Worm (Caenorhabditis elegans) whole organism, late embryonic: Measurements from ENCODE around the gene T01G1.2.

Experiments used
- F13H6.1 ChIP-seq: sonication (generic microtip); optimal IDR thresholded peaks from 2 replicates; lab custom pipeline; 2016; ENCODE audit warnings: missing genetic modification characterization, missing compliant biosample characterization
- K02D7.2 ChIP-seq: sonication (generic microtip); optimal IDR thresholded peaks from 2 replicates; lab custom pipeline; 2017; ENCODE audit warnings: mild to moderate bottlenecking, missing genetic modification characterization, missing compliant biosample characterization
- K09A11.1 ChIP-seq: sonication (generic microtip); optimal IDR thresholded peaks from 2 replicates; lab custom pipeline; 2017; ENCODE audit warnings: antibody characterized with exemption, mild to moderate bottlenecking, missing genetic modification characterization, missing compliant biosample characterization; ENCODE audit not compliant: insufficient read depth
- Y22D7AL.16 ChIP-seq: sonication (generic microtip); optimal IDR thresholded peaks from 2 replicates; lab custom pipeline; 2016; ENCODE audit warnings: missing genetic modification characterization, missing compliant biosample characterization
- ama-1 ChIP-seq: fragments of 150-350 bp; optimal IDR thresholded peaks from 2 replicates; lab custom pipeline; 2014
- ceh-14 ChIP-seq: sonication (generic microtip); optimal IDR thresholded peaks from 2 replicates; lab custom pipeline; 2016; ENCODE audit warnings: missing genotype, missing genetic modification characterization, missing compliant biosample characterization
- ceh-18 ChIP-seq: sonication (generic microtip); optimal IDR thresholded peaks from 2 replicates; lab custom pipeline; 2016; ENCODE audit warnings: missing genetic modification characterization, missing compliant biosample characterization
- ceh-19 ChIP-seq: fragments of 200-800 bp; sonication (Bioruptor generic); optimal IDR thresholded peaks from 2 replicates; lab custom pipeline; 2018; ENCODE audit warnings: mild to moderate bottlenecking, missing genetic modification characterization, missing compliant biosample characterization
- ceh-2 ChIP-seq: sonication (generic microtip); optimal IDR thresholded peaks from 2 replicates; lab custom pipeline; 2016; ENCODE audit warnings: missing genotype, missing genetic modification characterization, missing compliant biosample characterization
- ceh-22 ChIP-seq: sonication (generic microtip); optimal IDR thresholded peaks from 2 replicates; lab custom pipeline; 2017; ENCODE audit warnings: missing biosample characterization, missing genetic modification characterization
- ceh-24 ChIP-seq: sonication (generic microtip); optimal IDR thresholded peaks from 2 replicates; lab custom pipeline; 2016; ENCODE audit warnings: mild to moderate bottlenecking, missing genetic modification characterization, missing compliant biosample characterization
- ceh-45 ChIP-seq: fragments of 200-800 bp; sonication (Bioruptor generic); IDR thresholded peaks from 2 replicates; pipeline ENCODE4 v1.3.6; 2022; ENCODE audit warnings: missing genetic modification reagents, missing genetic modification characterization, missing compliant biosample characterization
- ceh-48 ChIP-seq: sonication (generic microtip); optimal IDR thresholded peaks from 2 replicates; lab custom pipeline; 2016; ENCODE audit warnings: missing genetic modification characterization, inconsistent platforms, missing compliant biosample characterization
- ceh-6 ChIP-seq: fragments of 200-800 bp; sonication (Bioruptor generic); optimal IDR thresholded peaks from 2 replicates; lab custom pipeline; 2018; ENCODE audit warnings: mild to moderate bottlenecking, missing genetic modification characterization, missing compliant biosample characterization
- che-1 ChIP-seq: sonication (generic microtip); optimal IDR thresholded peaks from 2 replicates; lab custom pipeline; 2016; ENCODE audit warnings: mild to moderate bottlenecking, missing genetic modification characterization, missing compliant biosample characterization
- dve-1 ChIP-seq: sonication (generic microtip); optimal IDR thresholded peaks from 2 replicates; lab custom pipeline; 2017; ENCODE audit warnings: antibody characterized with exemption, mild to moderate bottlenecking, missing genetic modification characterization, missing compliant biosample characterization
- elt-4 ChIP-seq: sonication (generic microtip); optimal IDR thresholded peaks from 2 replicates; lab custom pipeline; 2016; ENCODE audit warnings: missing genetic modification characterization, missing compliant biosample characterization
- ets-4 ChIP-seq: sonication (generic microtip); optimal IDR thresholded peaks from 2 replicates; lab custom pipeline; 2016; ENCODE audit warnings: missing genetic modification characterization, missing compliant biosample characterization
- fax-1 ChIP-seq: sonication (generic microtip); optimal IDR thresholded peaks from 2 replicates; lab custom pipeline; 2016; ENCODE audit warnings: missing genotype, missing genetic modification characterization, missing compliant biosample characterization
- fkh-10 ChIP-seq: fragments of 150-350 bp; optimal IDR thresholded peaks from 2 replicates; lab custom pipeline; 2014; ENCODE audit warnings: missing biosample characterization, missing genetic modification reagents, missing genetic modification characterization
- hlh-13 ChIP-seq: fragments of 200-800 bp; sonication (Bioruptor generic); optimal IDR thresholded peaks from 2 replicates; lab custom pipeline; 2018; ENCODE audit warnings: mild to moderate bottlenecking, missing genetic modification characterization, missing compliant biosample characterization
- hlh-30 ChIP-seq: sonication (generic microtip); optimal IDR thresholded peaks from 2 replicates; lab custom pipeline; 2017; ENCODE audit warnings: antibody characterized with exemption, missing genetic modification characterization, missing compliant biosample characterization; ENCODE audit not compliant: insufficient read depth
- hlh-8 ChIP-seq: sonication (generic microtip); optimal IDR thresholded peaks from 2 replicates; lab custom pipeline; 2016; ENCODE audit warnings: missing genotype, missing genetic modification characterization, missing compliant biosample characterization
- mec-3 ChIP-seq: sonication (generic microtip); optimal IDR thresholded peaks from 2 replicates; lab custom pipeline; 2016; ENCODE audit warnings: borderline replicate concordance, missing genetic modification characterization, missing compliant biosample characterization
- nhr-11 ChIP-seq: fragments of 150-350 bp; optimal IDR thresholded peaks from 2 replicates; lab custom pipeline; 2014; ENCODE audit warnings: missing biosample characterization, missing genetic modification characterization
- npax-4 ChIP-seq: sonication (generic microtip); optimal IDR thresholded peaks from 2 replicates; lab custom pipeline; 2016; ENCODE audit warnings: missing genetic modification characterization, missing compliant biosample characterization
- odd-2 ChIP-seq: sonication (generic microtip); optimal IDR thresholded peaks from 2 replicates; lab custom pipeline; 2017; ENCODE audit warnings: antibody characterized with exemption, mild to moderate bottlenecking, missing genetic modification characterization, missing compliant biosample characterization
- pax-1 ChIP-seq: fragments of 150-350 bp; optimal IDR thresholded peaks from 2 replicates; lab custom pipeline; 2014; ENCODE audit warnings: missing biosample characterization, missing genetic modification characterization
- pha-2 ChIP-seq: sonication (generic microtip); optimal IDR thresholded peaks from 2 replicates; lab custom pipeline; 2017; ENCODE audit warnings: mild to moderate bottlenecking, missing genetic modification characterization, missing compliant biosample characterization
- pha-4 ChIP-seq: fragments of 150-350 bp; optimal IDR thresholded peaks from 2 replicates; lab custom pipeline; 2018; ENCODE audit warnings: missing biosample characterization, missing genetic modification reagents, missing genetic modification characterization
- pqm-1 ChIP-seq: sonication (generic microtip); optimal IDR thresholded peaks from 2 replicates; lab custom pipeline; 2016; ENCODE audit warnings: missing genetic modification characterization, missing compliant biosample characterization
- rnt-1 ChIP-seq: sonication (generic microtip); optimal IDR thresholded peaks from 2 replicates; lab custom pipeline; 2016; ENCODE audit warnings: missing genetic modification characterization, missing compliant biosample characterization
- sox-4 ChIP-seq: sonication (generic microtip); optimal IDR thresholded peaks from 2 replicates; lab custom pipeline; 2017; ENCODE audit warnings: mild to moderate bottlenecking, missing genetic modification characterization, inconsistent platforms, missing compliant biosample characterization
- syd-9 ChIP-seq: sonication (generic microtip); optimal IDR thresholded peaks from 2 replicates; lab custom pipeline; 2016; ENCODE audit warnings: mild to moderate bottlenecking, missing genetic modification characterization, moderate library complexity, missing compliant biosample characterization
- tbx-7 ChIP-seq: sonication (generic microtip); optimal IDR thresholded peaks from 2 replicates; lab custom pipeline; 2016; ENCODE audit warnings: missing genotype, missing genetic modification characterization, missing compliant biosample characterization
- ttx-3 ChIP-seq: sonication (generic microtip); optimal IDR thresholded peaks from 2 replicates; lab custom pipeline; 2016; ENCODE audit warnings: missing genetic modification reagents, missing genetic modification characterization, missing compliant biosample characterization
- unc-3 ChIP-seq, 2 experiments: fragments of 200-800 bp in 1 of 2; sonication (Bioruptor generic) in 1 of 2; sonication (generic microtip) in 1 of 2; conservative IDR thresholded peaks in 1 of 2; optimal IDR thresholded peaks in 1 of 2; 2 replicates each; pipeline versions ENCODE4 v1.3.6 to Lab custom; 2016 to 2022; ENCODE audit warnings: missing compliant biosample characterization in 2 of 2, missing genetic modification characterization in 2 of 2, missing genetic modification reagents in 1 of 2
- unc-42 ChIP-seq: sonication (generic microtip); optimal IDR thresholded peaks from 2 replicates; lab custom pipeline; 2016; ENCODE audit warnings: missing genotype, missing genetic modification characterization, missing compliant biosample characterization
- unc-55 ChIP-seq: sonication (generic microtip); optimal IDR thresholded peaks from 2 replicates; lab custom pipeline; 2017; ENCODE audit warnings: missing biosample characterization, missing genetic modification reagents, missing genetic modification characterization
- unc-86 ChIP-seq: sonication (generic microtip); optimal IDR thresholded peaks from 2 replicates; lab custom pipeline; 2016; ENCODE audit warnings: missing genetic modification characterization, missing compliant biosample characterization

T01G1.2 gene

ce11 chrIV:11314885-11315284 lies 39.3 kb upstream of the T01G1.2 start, which contains the start of the genes B0035.3, B0035.22 and pfd-4 (continued):
- TF ChIP-seq tbx-7: peak; percentile 79
- TF ChIP-seq pqm-1 (tag; lab: Kevin White, UChicago): no peak
- TF ChIP-seq ceh-22 (tag; lab: Kevin White, UChicago): no peak
- peak; percentile 84 for TF ChIP-seq ets-4
- no peak for TF ChIP-seq ama-1 (lab: Kevin White, UChicago)
- TF ChIP-seq K02D7.2 (tag; lab: Kevin White, UChicago): no peak
- no peak for TF ChIP-seq ceh-48
- peak; percentile 53 for TF ChIP-seq rnt-1 (tag; lab: Kevin White, UChicago)
- peak; percentile 61 for TF ChIP-seq unc-42 (tag; lab: Kevin White, UChicago)
- TF ChIP-seq hlh-30 (tag; lab: Kevin White, UChicago): no peak
- TF ChIP-seq ceh-14: no peak
- no peak for TF ChIP-seq unc-86 (tag; lab: Kevin White, UChicago)
- no peak for TF ChIP-seq dve-1 (tag; lab: Kevin White, UChicago)
- no peak for TF ChIP-seq ceh-24 (tag; lab: Kevin White, UChicago)
- no peak for TF ChIP-seq nhr-11 (tag; lab: Kevin White, UChicago)
- TF ChIP-seq mec-3 (tag; lab: Kevin White, UChicago): no peak
- no peak for TF ChIP-seq npax-4
- TF ChIP-seq elt-4 (tag; lab: Kevin White, UChicago): no peak
- no peak for TF ChIP-seq fkh-10 (GFP tag; lab: Kevin White, UChicago)
- no peak for TF ChIP-seq Y22D7AL.16 (tag; lab: Kevin White, UChicago)
- TF ChIP-seq odd-2: no peak
- no peak for TF ChIP-seq fax-1 (tag; lab: Kevin White, UChicago)
- no peak for TF ChIP-seq ceh-19 (GFP tag; lab: Kevin White, UChicago)
- TF ChIP-seq, all 69 proteins: peak for 14

- TF ChIP-seq fax-1 (tag; lab: Kevin White, UChicago) (no peak), ceh-18 (tag; lab: Kevin White, UChicago) (no peak), ceh-22 (tag; lab: Kevin White, UChicago) (no peak), F13H6.1 (tag; lab: Kevin White, UChicago) (no peak), ama-1 (lab: Kevin White, UChicago) (no peak), che-1 (tag; lab: Kevin White, UChicago) (no peak), ceh-2 (no peak), hlh-13 (no peak)
Measured at ce11 chrIV:11315688-11316087, 38.5 kb upstream of the T01G1.2 start.

ce11 chrIV:11316106-11316505 lies 38.1 kb upstream of the T01G1.2 start:
- TF ChIP-seq syd-9 (tag; lab: Kevin White, UChicago) (no peak), ttx-3 (no peak), K09A11.1 (no peak), dve-1 (tag; lab: Kevin White, UChicago) (no peak), ceh-19 (GFP tag; lab: Kevin White, UChicago) (no peak), sox-4 (tag; lab: Kevin White, UChicago) (no peak), ceh-24 (tag; lab: Kevin White, UChicago) (no peak), ceh-48 (no peak), hlh-13 (no peak), pha-4 (tag; lab: Kevin White, UChicago) (no peak)
- TF ChIP-seq, all 69 proteins: peak for 0

ce11 chrIV:11316640-11317039 lies 37.6 kb upstream of the T01G1.2 start:
- TF ChIP-seq ceh-48 (no peak), ceh-6 (GFP tag; lab: Kevin White, UChicago) (no peak), dve-1 (tag; lab: Kevin White, UChicago) (no peak), ceh-45 (no peak)

- TF ChIP-seq ceh-6 (GFP tag; lab: Kevin White, UChicago): no peak
- no peak for TF ChIP-seq che-1 (tag; lab: Kevin White, UChicago)
- no peak for TF ChIP-seq pha-2
- no peak for TF ChIP-seq unc-55 (GFP tag; lab: Kevin White, UChicago)
- no peak for TF ChIP-seq unc-3 (GFP tag; conservative IDR thresholded peaks at IDR 0.05; lab: Robert Waterston, UW)
- no peak for TF ChIP-seq unc-3 (tag; optimal IDR thresholded peaks at IDR 0.05; lab: Kevin White, UChicago)
- TF ChIP-seq ceh-24 (tag; lab: Kevin White, UChicago): no peak
- TF ChIP-seq odd-2: no peak
- no peak for TF ChIP-seq pax-1 (tag; lab: Kevin White, UChicago)
- TF ChIP-seq hlh-8: no peak
- no peak for TF ChIP-seq Y22D7AL.16 (tag; lab: Kevin White, UChicago)
Measured at ce11 chrIV:11317119-11317518, 37.1 kb upstream of the T01G1.2 start, which contains the start of gene gspd-1. Gene gspd-1, plus strand, starts transcription at chrIV:11317419.
